Fruit fly (Drosophila melanogaster) whole organism, wandering third instar larva: ENCODE measurements around the gene Pi4KIIalpha.

ENCODE experiments used
- CG9705 ChIP-seq: fragments of 200-800 bp; sonication (Bioruptor generic); optimal IDR thresholded peaks from 2 replicates; lab custom pipeline; 2018; ENCODE audit warnings: missing biosample characterization, mild to moderate bottlenecking, missing genetic modification characterization
- CrebA ChIP-seq: fragments of 200-800 bp; sonication (Bioruptor generic); optimal IDR thresholded peaks from 2 replicates; lab custom pipeline; 2016; ENCODE audit warnings: missing biosample characterization, mild to moderate bottlenecking, missing genetic modification characterization, borderline replicate concordance
- HLH106 ChIP-seq: fragments of 200-800 bp; optimal IDR thresholded peaks from 3 replicates; lab custom pipeline; 2019; ENCODE audit warnings: missing biosample characterization, mild to moderate bottlenecking, missing genetic modification characterization, moderate library complexity
- Jra ChIP-seq: sonication (Bioruptor generic); optimal IDR thresholded peaks from 2 replicates; lab custom pipeline; 2016; ENCODE audit warnings: missing biosample characterization, missing genetic modification characterization
- brk ChIP-seq: fragments of 200-800 bp; sonication (Bioruptor generic); optimal IDR thresholded peaks from 2 replicates; lab custom pipeline; 2016; ENCODE audit warnings: missing biosample characterization, mild to moderate bottlenecking, missing genetic modification characterization
- dl ChIP-seq, 2 experiments: fragments of 175-275, 200-275 bp in 1 of 2; fragments of 200-275 bp in 1 of 2; sonication (Bioruptor generic); optimal IDR thresholded peaks; lab custom pipeline; 2018; ENCODE audit warnings: mild to moderate bottlenecking in 2 of 2, missing biosample characterization in 2 of 2, missing genetic modification characterization in 2 of 2, moderate library complexity in 2 of 2; ENCODE audit not compliant: partially characterized antibody in 2 of 2, insufficient read depth in 1 of 2
- psq ChIP-seq: fragments of 200-800 bp; sonication (Bioruptor generic); optimal IDR thresholded peaks from 3 replicates; lab custom pipeline; 2017; ENCODE audit warnings: missing biosample characterization, mild to moderate bottlenecking, missing genetic modification characterization, moderate library complexity
- tai ChIP-seq: sonication (Bioruptor generic); optimal IDR thresholded peaks from 2 replicates; lab custom pipeline; 2016; ENCODE audit warnings: missing biosample characterization, missing genetic modification characterization
- usp ChIP-seq: fragments of >200 bp; optimal IDR thresholded peaks from 2 replicates; lab custom pipeline; 2017; ENCODE audit warnings: missing biosample characterization, missing genetic modification characterization

- TF ChIP-seq CG9705 (no peak), tai (GFP tag; lab: Kevin White, UChicago) (no peak), psq (GFP tag; lab: Kevin White, UChicago) (no peak), HLH106 (tag; lab: Kevin White, UChicago) (no peak), usp (no peak), CrebA (no peak), dl (GFP tag; optimal IDR thresholded peaks at IDR 0.05; lab: Kevin White, UChicago; ENCODE audit: insufficient read depth in 1 of 2, partially characterized antibody in 2 of 2) (no peak), Jra (GFP tag; lab: Kevin White, UChicago) (no peak), brk (GFP tag; lab: Kevin White, UChicago) (no peak)
These were observed 38.6 kb downstream of the Pi4KIIalpha start for dm6 chr3R:5524804-5525203.
